Worm (Caenorhabditis elegans) whole organism, midembryonic: ENCODE measurements around the gene F26F2.13.

Experiments used
- T22C8.4 ChIP-seq: fragments of 200-800 bp; sonication (Bioruptor generic); IDR thresholded peaks from 2 replicates; pipeline ENCODE4 v1.3.6; 2022; ENCODE audit warnings: missing genetic modification characterization, missing compliant biosample characterization
- cog-1 ChIP-seq: sonication (generic microtip); optimal IDR thresholded peaks from 2 replicates; lab custom pipeline; 2016; ENCODE audit warnings: missing genetic modification characterization, missing compliant biosample characterization
- flt-1 ChIP-seq: fragments of 200-800 bp; sonication (Bioruptor generic); IDR thresholded peaks from 2 replicates; pipeline ENCODE4 v1.3.6; 2022; ENCODE audit warnings: missing genetic modification characterization, missing compliant biosample characterization
- klf-2 ChIP-seq: fragments of 200-800 bp; sonication (Bioruptor generic); conservative IDR thresholded peaks from 2 replicates; pipeline ENCODE4 v1.3.6; 2022; ENCODE audit warnings: missing genetic modification reagents, missing genetic modification characterization, missing compliant biosample characterization
- ref-1 ChIP-seq: fragments of 200-800 bp; sonication (Bioruptor generic); conservative IDR thresholded peaks from 2 replicates; pipeline ENCODE4 v1.3.6; 2022; ENCODE audit warnings: missing genetic modification reagents, missing genetic modification characterization, missing compliant biosample characterization
- ztf-29 ChIP-seq: fragments of 200-800 bp; sonication (Bioruptor generic); IDR thresholded peaks from 2 replicates; pipeline ENCODE4 v1.3.6; 2022; ENCODE audit warnings: missing genetic modification reagents, missing genetic modification characterization, missing compliant biosample characterization

ce11 chrV:20514483-20514882, 49.7 kb upstream of the F26F2.13 start:
- TF ChIP-seq flt-1 (GFP tag; lab: Robert Waterston, UW) (no peak), klf-2 (GFP tag; lab: Robert Waterston, UW) (no peak), T22C8.4 (GFP tag; lab: Robert Waterston, UW) (no peak), ztf-29 (GFP tag; lab: Robert Waterston, UW) (no peak), cog-1 (no peak), ref-1 (no peak)
